Fruit fly (Drosophila melanogaster) whole organism, embryonic: ENCODE measurements around the gene GluProRS.

Experiments
- Ada2b ChIP-seq: fragments of 200-800 bp; sonication (Bioruptor generic); IDR thresholded peaks from 2 replicates; pipeline ENCODE4 v1.3.6; 2022; ENCODE audit warnings: missing biosample characterization, missing genetic modification characterization
- CG10209 ChIP-seq: fragments of 200-800 bp; sonication (Bioruptor generic); optimal IDR thresholded peaks from 3 replicates; lab custom pipeline; 2017; ENCODE audit warnings: missing biosample characterization, mild to moderate bottlenecking, missing genetic modification characterization, missing genetic modification reagents
- CG11504 ChIP-seq: fragments of 200-800 bp; sonication (Bioruptor generic); optimal IDR thresholded peaks from 3 replicates; lab custom pipeline; 2019; ENCODE audit warnings: missing biosample characterization, mild to moderate bottlenecking, missing genetic modification characterization, moderate library complexity
- CG11560 ChIP-seq: fragments of 200-800 bp; sonication (Bioruptor generic); IDR thresholded peaks from 3 replicates; pipeline ENCODE4 v1.3.6; 2022; ENCODE audit warnings: missing biosample characterization, missing genetic modification characterization
- CG12659 ChIP-seq: fragments of 200-800 bp; sonication (Bioruptor generic); optimal IDR thresholded peaks from 3 replicates; lab custom pipeline; 2017; ENCODE audit warnings: mild to moderate bottlenecking, missing biosample characterization, missing genetic modification reagents, missing genetic modification characterization
- CG13424 ChIP-seq: fragments of 200-800 bp; sonication (Bioruptor generic); optimal IDR thresholded peaks from 2 replicates; lab custom pipeline; 2019; ENCODE audit warnings: missing biosample characterization, mild to moderate bottlenecking, missing genetic modification characterization, moderate library complexity
- CG13894 ChIP-seq: fragments of 200-800 bp; sonication (Bioruptor generic); optimal IDR thresholded peaks from 3 replicates; lab custom pipeline; 2018; ENCODE audit warnings: missing biosample characterization, mild to moderate bottlenecking, missing genetic modification characterization, moderate library complexity
- CG14860 ChIP-seq: fragments of 200-800 bp; sonication (Bioruptor generic); IDR thresholded peaks from 3 replicates; pipeline ENCODE4 v1.3.6; 2022; ENCODE audit warnings: missing biosample characterization, missing genetic modification characterization; ENCODE audit not compliant: partially characterized antibody
- CG15073 ChIP-seq: fragments of 200-800 bp; sonication (Bioruptor generic); optimal IDR thresholded peaks from 2 replicates; lab custom pipeline; 2016; ENCODE audit warnings: missing biosample characterization, missing genetic modification characterization
- CG17568 ChIP-seq: fragments of 200-800 bp; sonication (Bioruptor generic); optimal IDR thresholded peaks from 2 replicates; lab custom pipeline; 2018; ENCODE audit warnings: missing biosample characterization, mild to moderate bottlenecking, missing genetic modification characterization, moderate library complexity
- CG17612 ChIP-seq: fragments of 200-800 bp; sonication (Bioruptor generic); IDR thresholded peaks from 2 replicates; pipeline ENCODE4 v1.3.6; 2022; ENCODE audit warnings: missing biosample characterization, missing genetic modification characterization
- CG17912 ChIP-seq: fragments of 200-800 bp; sonication (Bioruptor generic); optimal IDR thresholded peaks from 2 replicates; lab custom pipeline; 2018; ENCODE audit warnings: missing biosample characterization, mild to moderate bottlenecking, missing genetic modification characterization
- CG2120 ChIP-seq: fragments of 200-800 bp; sonication (Bioruptor generic); optimal IDR thresholded peaks from 3 replicates; lab custom pipeline; 2016; ENCODE audit warnings: missing biosample characterization, missing genetic modification characterization
- CG42726 ChIP-seq: fragments of 200-800 bp; sonication (Bioruptor generic); IDR thresholded peaks from 2 replicates; pipeline ENCODE4 v1.3.6; 2022; ENCODE audit warnings: missing biosample characterization, missing genetic modification characterization; ENCODE audit not compliant: partially characterized antibody
- CG4820 ChIP-seq: fragments of 200-800 bp; sonication (Bioruptor generic); optimal IDR thresholded peaks from 3 replicates; lab custom pipeline; 2016; ENCODE audit warnings: missing biosample characterization, missing genetic modification characterization
- CG5953 ChIP-seq: fragments of 200-800 bp; sonication (Bioruptor generic); IDR thresholded peaks from 2 replicates; pipeline ENCODE4 v1.3.6; 2022; ENCODE audit warnings: missing biosample characterization, missing genetic modification characterization
- CG8290 ChIP-seq, 3 experiments: fragments of 200-800 bp; sonication (Bioruptor generic); optimal IDR thresholded peaks; 2 replicates each; lab custom pipeline; 2016 to 2019; ENCODE audit warnings: missing biosample characterization in 3 of 3, missing genetic modification characterization in 3 of 3, mild to moderate bottlenecking in 2 of 3, moderate library complexity in 1 of 3
- D19A ChIP-seq: fragments of 200-800 bp; optimal IDR thresholded peaks from 3 replicates; lab custom pipeline; 2019; ENCODE audit warnings: missing biosample characterization, mild to moderate bottlenecking, missing genetic modification characterization, moderate library complexity
- E2f2 ChIP-seq: fragments of 200-800 bp; sonication (Bioruptor generic); IDR thresholded peaks from 2 replicates; pipeline ENCODE4 v1.3.6; 2022; ENCODE audit warnings: missing biosample characterization, missing genetic modification characterization
- Ets65A ChIP-seq: fragments of 200-800 bp; sonication (Bioruptor generic); peaks from one replicate; lab custom pipeline; 2016; ENCODE audit warnings: missing biosample characterization, missing genetic modification characterization
- Meics ChIP-seq: fragments of 200-800 bp; sonication (Bioruptor generic); optimal IDR thresholded peaks from 2 replicates; lab custom pipeline; 2017; ENCODE audit warnings: missing biosample characterization, mild to moderate bottlenecking, missing genetic modification characterization
- Neu2 ChIP-seq: fragments of 200-800 bp; sonication (Bioruptor generic); optimal IDR thresholded peaks from 3 replicates; lab custom pipeline; 2016; ENCODE audit warnings: missing biosample characterization, missing genetic modification characterization, borderline replicate concordance
- Oaz ChIP-seq: fragments of 200-800 bp; sonication (Bioruptor generic); IDR thresholded peaks from 2 replicates; pipeline ENCODE4 v1.3.6; 2022; ENCODE audit warnings: missing biosample characterization, missing genetic modification characterization
- Pdp1 ChIP-seq, 2 experiments: fragments of 200-800 bp; sonication (Bioruptor generic); optimal IDR thresholded peaks; 3 replicates each; lab custom pipeline; 2016; ENCODE audit warnings: missing biosample characterization in 2 of 2, missing genetic modification characterization in 2 of 2, mild to moderate bottlenecking in 1 of 2, moderate library complexity in 1 of 2
- Spps ChIP-seq: fragments of 200-800 bp; sonication (Bioruptor generic); optimal IDR thresholded peaks from 2 replicates; lab custom pipeline; 2018; ENCODE audit warnings: missing biosample characterization, mild to moderate bottlenecking, missing genetic modification characterization
- ab ChIP-seq: fragments of 200-800 bp; sonication (Bioruptor generic); optimal IDR thresholded peaks from 2 replicates; lab custom pipeline; 2016; ENCODE audit warnings: missing biosample characterization, missing genetic modification characterization
- amos ChIP-seq: fragments of 200-800 bp; sonication (Bioruptor generic); IDR thresholded peaks from 2 replicates; pipeline ENCODE4 v1.3.6; 2022; ENCODE audit warnings: missing biosample characterization, missing genetic modification characterization; ENCODE audit not compliant: partially characterized antibody
- ap ChIP-seq: fragments of 200-800 bp; sonication (Bioruptor generic); IDR thresholded peaks from 2 replicates; pipeline ENCODE4 v1.3.6; 2022; ENCODE audit warnings: missing biosample characterization, missing genetic modification characterization
- ase ChIP-seq: fragments of 200-800 bp; sonication (Bioruptor generic); IDR thresholded peaks from 3 replicates; pipeline ENCODE4 v1.3.6; 2022; ENCODE audit warnings: missing biosample characterization, missing genetic modification characterization
- cas ChIP-seq: fragments of 200-800 bp; sonication (Bioruptor generic); IDR thresholded peaks from 2 replicates; pipeline ENCODE4 v1.3.6; 2022; ENCODE audit warnings: missing biosample characterization, missing genetic modification characterization
- caup ChIP-seq: fragments of 200-800 bp; sonication (Bioruptor generic); optimal IDR thresholded peaks from 3 replicates; lab custom pipeline; 2017; ENCODE audit warnings: missing biosample characterization, mild to moderate bottlenecking, missing genetic modification characterization, moderate library complexity; ENCODE audit not compliant: severe bottlenecking
- cg ChIP-seq: fragments of 200-800 bp; sonication (Bioruptor generic); optimal IDR thresholded peaks from 3 replicates; lab custom pipeline; 2019; ENCODE audit warnings: missing biosample characterization, mild to moderate bottlenecking, missing genetic modification characterization, moderate library complexity
- chinmo ChIP-seq: fragments of 200-800 bp; sonication (Bioruptor generic); IDR thresholded peaks from 4 replicates; pipeline ENCODE4 v1.3.6; 2022; ENCODE audit warnings: missing biosample characterization, missing genetic modification characterization; ENCODE audit not compliant: partially characterized antibody
- crc ChIP-seq: fragments of 200-800 bp; sonication (Bioruptor generic); optimal IDR thresholded peaks from 2 replicates; lab custom pipeline; 2016; ENCODE audit warnings: missing biosample characterization, missing genetic modification characterization
- grn ChIP-seq: fragments of 200-800 bp; sonication (Bioruptor generic); optimal IDR thresholded peaks from 3 replicates; lab custom pipeline; 2017; ENCODE audit warnings: missing biosample characterization, missing genetic modification characterization
- kah ChIP-seq: fragments of 200-800 bp; sonication (Bioruptor generic); optimal IDR thresholded peaks from 2 replicates; lab custom pipeline; 2018; ENCODE audit warnings: missing biosample characterization, mild to moderate bottlenecking, missing genetic modification characterization
- lilli ChIP-seq: fragments of 200-800 bp; sonication (Bioruptor generic); optimal IDR thresholded peaks from 3 replicates; lab custom pipeline; 2016; ENCODE audit warnings: missing biosample characterization, missing genetic modification characterization
- maf-S ChIP-seq: fragments of 200-800 bp; sonication (Bioruptor generic); optimal IDR thresholded peaks from 2 replicates; lab custom pipeline; 2016; ENCODE audit warnings: missing biosample characterization, missing genetic modification characterization
- p53 ChIP-seq: fragments of 200-800 bp; sonication (Bioruptor generic); optimal IDR thresholded peaks from 2 replicates; lab custom pipeline; 2016; ENCODE audit warnings: missing biosample characterization, missing genetic modification characterization
- seq ChIP-seq: fragments of 200-800 bp; sonication (Bioruptor generic); IDR thresholded peaks from 2 replicates; pipeline ENCODE4 v1.3.6; 2022; ENCODE audit warnings: missing biosample characterization, missing genetic modification characterization
- shn ChIP-seq: fragments of 200-800 bp; sonication (Bioruptor generic); optimal IDR thresholded peaks from 3 replicates; lab custom pipeline; 2016; ENCODE audit warnings: missing biosample characterization, missing genetic modification characterization
- ssp ChIP-seq: fragments of 200-800 bp; sonication (Bioruptor generic); IDR thresholded peaks from 2 replicates; pipeline ENCODE4 v1.3.6; 2022; ENCODE audit warnings: missing biosample characterization, missing genetic modification characterization
- sug ChIP-seq: fragments of 200-800 bp; optimal IDR thresholded peaks from 2 replicates; lab custom pipeline; 2019; ENCODE audit warnings: missing biosample characterization, mild to moderate bottlenecking, missing genetic modification characterization, moderate library complexity
- tap ChIP-seq: fragments of 200-800 bp; optimal IDR thresholded peaks from 3 replicates; lab custom pipeline; 2019; ENCODE audit warnings: missing biosample characterization, mild to moderate bottlenecking, missing genetic modification characterization, moderate library complexity
- toy ChIP-seq: fragments of 200-800 bp; sonication (Bioruptor generic); IDR thresholded peaks from 2 replicates; pipeline ENCODE4 v1.3.6; 2022; ENCODE audit warnings: missing biosample characterization, missing genetic modification characterization
- twi ChIP-seq: fragments of 200-800 bp; optimal IDR thresholded peaks from 2 replicates; lab custom pipeline; 2019; ENCODE audit warnings: missing biosample characterization, mild to moderate bottlenecking, missing genetic modification characterization, moderate library complexity
- unc-4 ChIP-seq: fragments of 200-800 bp; sonication (Bioruptor generic); IDR thresholded peaks from 2 replicates; pipeline ENCODE4 v1.3.6; 2022; ENCODE audit warnings: missing biosample characterization, missing genetic modification characterization; ENCODE audit not compliant: partially characterized antibody
- zen2 ChIP-seq: fragments of 200-800 bp; sonication (Bioruptor generic); IDR thresholded peaks from 3 replicates; pipeline ENCODE4 v1.3.6; 2022; ENCODE audit warnings: missing biosample characterization, missing genetic modification characterization; ENCODE audit not compliant: partially characterized antibody

The GluProRS gene

DNA sequence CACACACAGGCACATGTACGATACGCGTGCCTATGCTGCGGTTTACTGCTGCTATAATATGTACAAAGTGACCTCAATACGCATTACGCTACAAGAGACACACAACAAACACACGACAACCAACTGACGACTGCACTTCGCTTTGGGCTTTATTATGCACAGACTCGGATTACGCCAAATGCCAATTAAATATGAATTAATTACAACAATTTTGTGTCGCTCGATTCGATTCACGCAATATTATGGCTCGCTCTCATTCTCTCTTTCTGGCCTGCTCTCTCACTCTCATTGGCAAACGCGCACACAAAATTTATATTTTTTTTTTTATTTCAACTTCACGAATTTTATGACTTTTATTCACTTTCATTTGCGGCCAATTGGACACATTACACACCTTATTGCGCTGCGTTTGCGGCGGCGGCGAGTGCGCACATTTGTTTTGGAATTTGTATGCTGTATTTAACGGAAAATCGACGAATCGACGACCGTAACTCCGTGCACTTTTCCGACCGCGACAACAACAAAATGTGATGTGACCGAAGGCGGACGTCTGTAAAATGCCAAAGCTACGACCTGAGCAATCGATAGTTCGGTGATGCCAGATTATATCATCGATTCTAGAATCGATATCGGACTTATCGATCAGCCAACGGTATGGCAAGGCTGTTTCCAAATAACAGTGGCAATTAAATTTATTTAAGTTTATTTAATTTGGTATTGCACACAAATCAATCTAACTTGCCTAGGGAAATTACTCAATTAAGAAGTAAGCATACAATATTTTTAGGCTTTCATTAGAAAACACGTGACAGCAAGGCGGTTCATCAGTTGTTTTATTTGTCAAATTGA is 35.5 kb downstream of the GluProRS start, which contains the start of the genes sba and CG31141 (continued):
- TF ChIP-seq ssp (GFP tag; lab: Robert Waterston, UW) (no peak), CG17912 (GFP tag; lab: Kevin White, UChicago) (peak; percentile 46), CG8290 (GFP tag; optimal IDR thresholded peaks at IDR 0.05; lab: Kevin White, UChicago) (no peak), CG8290 (tag; optimal IDR thresholded peaks at IDR 0.05; lab: Kevin White, UChicago) (peak in 1 of 2 experiments; percentile 81), toy (GFP tag; lab: Robert Waterston, UW) (no peak), Spps (peak; percentile 4), crc (GFP tag; lab: Kevin White, UChicago) (no peak), sug (no peak), Ets65A (GFP tag; lab: Kevin White, UChicago) (no peak), shn (no peak), seq (GFP tag; lab: Robert Waterston, UW) (no peak), cas (GFP tag; lab: Robert Waterston, UW) (no peak), amos (GFP tag; lab: Robert Waterston, UW) (peak; percentile 94), zen2 (GFP tag; lab: Robert Waterston, UW) (peak; percentile 86), E2f2 (GFP tag; lab: Robert Waterston, UW) (peak; percentile 76), CG12659 (GFP tag; lab: Kevin White, UChicago) (peak; percentile 84), CG17568 (GFP tag; lab: Kevin White, UChicago) (peak; percentile 51), ab (no peak), caup (GFP tag; lab: Kevin White, UChicago) (peak; percentile 41), chinmo (GFP tag; lab: Robert Waterston, UW) (peak; percentile 54; the same call in 2 of the 4 replicates), CG14860 (GFP tag; lab: Robert Waterston, UW) (peak; percentile 81), lilli (peak; percentile 26), cg (GFP tag; lab: Kevin White, UChicago) (peak; percentile 75), CG42726 (peak; percentile 85), kah (GFP tag; lab: Kevin White, UChicago) (peak; percentile 42), D19A (tag; lab: Kevin White, UChicago) (no peak), Ada2b (GFP tag; lab: Robert Waterston, UW) (no peak), CG5953 (no peak), grn (GFP tag; lab: Kevin White, UChicago) (no peak), CG4820 (GFP tag; lab: Kevin White, UChicago) (no peak), unc-4 (GFP tag; lab: Robert Waterston, UW) (peak; percentile 86), ap (no peak), CG10209 (GFP tag; lab: Kevin White, UChicago) (no peak), Oaz (GFP tag; lab: Robert Waterston, UW) (no peak), Meics (GFP tag; lab: Kevin White, UChicago) (no peak), CG11504 (tag; lab: Kevin White, UChicago) (peak; percentile 14), maf-S (GFP tag; lab: Kevin White, UChicago) (no peak), p53 (GFP tag; lab: Kevin White, UChicago) (no peak), CG17612 (no peak), CG11560 (tag; lab: Robert Waterston, UW) (no peak), twi (tag; lab: Kevin White, UChicago) (no peak), ase (GFP tag; lab: Robert Waterston, UW) (no peak), Neu2 (GFP tag; lab: Kevin White, UChicago) (no peak), Pdp1 (GFP tag; optimal IDR thresholded peaks at IDR 0.05; lab: Kevin White, UChicago) (peak in 1 of 2 experiments; percentile 83), tap (tag; lab: Kevin White, UChicago) (peak; percentile 16), CG15073 (GFP tag; lab: Kevin White, UChicago) (no peak), CG13424 (tag; lab: Kevin White, UChicago) (no peak), CG13894 (tag; lab: Kevin White, UChicago) (peak; percentile 56), CG2120 (GFP tag; lab: Kevin White, UChicago) (peak; percentile 31)
